Worm (Caenorhabditis elegans) whole organism, young adult: ENCODE data around the gene Y22D7AL.7.

Experiments used
- B0035.1 ChIP-seq: sonication (generic microtip); optimal IDR thresholded peaks from 2 replicates; lab custom pipeline; 2016; ENCODE audit warnings: missing genetic modification characterization, mild to moderate bottlenecking, missing compliant biosample characterization, missing genotype, missing genetic modification reagents
- B0336.3 ChIP-seq: fragments of 200-800 bp; sonication (Bioruptor generic); IDR thresholded peaks from 2 replicates; pipeline ENCODE4 v1.3.6; 2022; ENCODE audit warnings: missing genetic modification characterization, missing compliant biosample characterization
- F10E7.11 ChIP-seq: sonication (generic microtip); optimal IDR thresholded peaks from 2 replicates; lab custom pipeline; 2017; ENCODE audit warnings: mild to moderate bottlenecking, missing genetic modification characterization, moderate library complexity, missing compliant biosample characterization
- F39B2.1 ChIP-seq: fragments of 200-800 bp; sonication (Bioruptor generic); IDR thresholded peaks from 2 replicates; pipeline ENCODE4 v1.3.6; 2022; ENCODE audit warnings: missing genetic modification reagents, missing genetic modification characterization, missing compliant biosample characterization
- F49E8.2 ChIP-seq: sonication (generic microtip); optimal IDR thresholded peaks from 3 replicates; lab custom pipeline; 2017; ENCODE audit warnings: missing genetic modification characterization, mild to moderate bottlenecking, missing compliant biosample characterization, antibody characterized with exemption, moderate library complexity; ENCODE audit not compliant: insufficient read depth
- F57A8.1 ChIP-seq: fragments of 200-800 bp; sonication (Bioruptor generic); optimal IDR thresholded peaks from 2 replicates; lab custom pipeline; 2018; ENCODE audit warnings: mild to moderate bottlenecking, missing genetic modification characterization, moderate library complexity, missing compliant biosample characterization
- K12H6.12 ChIP-seq: fragments of 200-800 bp; sonication (Bioruptor generic); optimal IDR thresholded peaks from 2 replicates; lab custom pipeline; 2018; ENCODE audit warnings: mild to moderate bottlenecking, missing genetic modification characterization, missing compliant biosample characterization
- Y56A3A.18 ChIP-seq: fragments of 200-800 bp; sonication (Bioruptor generic); IDR thresholded peaks from 2 replicates; pipeline ENCODE4 v1.3.6; 2022; ENCODE audit warnings: missing genetic modification reagents, missing genetic modification characterization, missing compliant biosample characterization
- Y67H2A.10 ChIP-seq: fragments of 200-800 bp; sonication (Bioruptor generic); conservative IDR thresholded peaks from 2 replicates; pipeline ENCODE4 v1.3.6; 2022; ENCODE audit warnings: missing genetic modification reagents, missing genetic modification characterization, missing compliant biosample characterization
- Y95B8A.8 ChIP-seq: fragments of 200-800 bp; sonication (Bioruptor generic); IDR thresholded peaks from 2 replicates; pipeline ENCODE4 v1.3.6; 2022; ENCODE audit warnings: missing genetic modification reagents, missing genetic modification characterization, missing compliant biosample characterization
- athp-1 ChIP-seq: sonication (generic microtip); optimal IDR thresholded peaks from 2 replicates; lab custom pipeline; 2017; ENCODE audit warnings: mild to moderate bottlenecking, missing genetic modification characterization, missing compliant biosample characterization
- attf-6 ChIP-seq: fragments of 200-800 bp; sonication (Bioruptor generic); IDR thresholded peaks from 2 replicates; pipeline ENCODE4 v1.3.6; 2022; ENCODE audit warnings: missing genetic modification reagents, missing genetic modification characterization, missing compliant biosample characterization
- cebp-1 ChIP-seq, 2 experiments: fragments of 200-800 bp in 1 of 2; sonication (Bioruptor generic) in 1 of 2; sonication (generic microtip) in 1 of 2; IDR thresholded peaks in 1 of 2; optimal IDR thresholded peaks in 1 of 2; 2 replicates each; pipeline versions ENCODE4 v1.3.6 to Lab custom; 2017 to 2022; ENCODE audit warnings: missing compliant biosample characterization in 2 of 2, missing genetic modification characterization in 2 of 2, mild to moderate bottlenecking in 1 of 2, missing genetic modification reagents in 1 of 2, moderate library complexity in 1 of 2
- cebp-2 ChIP-seq: fragments of 200-800 bp; sonication (Bioruptor generic); IDR thresholded peaks from 2 replicates; pipeline ENCODE4 v1.3.6; 2022; ENCODE audit warnings: missing genetic modification characterization, missing compliant biosample characterization
- ceh-100 ChIP-seq: fragments of 200-800 bp; sonication (Bioruptor generic); IDR thresholded peaks from 2 replicates; pipeline ENCODE4 v1.3.6; 2022; ENCODE audit warnings: missing genetic modification reagents, missing genetic modification characterization, missing compliant biosample characterization
- ceh-58 ChIP-seq: fragments of 200-800 bp; sonication (Bioruptor generic); IDR thresholded peaks from 2 replicates; pipeline ENCODE4 v1.3.6; 2022; ENCODE audit warnings: missing genetic modification characterization, missing compliant biosample characterization
- chd-7 ChIP-seq: sonication (generic microtip); optimal IDR thresholded peaks from 2 replicates; lab custom pipeline; 2016; ENCODE audit warnings: mild to moderate bottlenecking, missing genetic modification characterization, moderate library complexity, missing compliant biosample characterization
- dox-1 ChIP-seq: fragments of 200-800 bp; sonication (Bioruptor generic); IDR thresholded peaks from 2 replicates; pipeline ENCODE4 v1.3.6; 2022; ENCODE audit warnings: missing genetic modification reagents, missing genetic modification characterization, missing compliant biosample characterization
- dpl-1 ChIP-seq: fragments of 150-350 bp; optimal IDR thresholded peaks from 2 replicates; lab custom pipeline; 2014; ENCODE audit warnings: missing biosample characterization, missing genetic modification reagents, missing genetic modification characterization
- egl-18 ChIP-seq: fragments of 200-800 bp; sonication (Bioruptor generic); IDR thresholded peaks from 2 replicates; pipeline ENCODE4 v1.3.6; 2022; ENCODE audit warnings: missing genetic modification reagents, missing genetic modification characterization, missing compliant biosample characterization
- ekl-4 ChIP-seq: fragments of 200-800 bp; sonication (Bioruptor generic); IDR thresholded peaks from 2 replicates; pipeline ENCODE4 v1.3.6; 2022; ENCODE audit warnings: missing genetic modification reagents, missing genetic modification characterization, missing compliant biosample characterization
- ets-4 ChIP-seq: fragments of 200-800 bp; sonication (Bioruptor generic); optimal IDR thresholded peaks from 2 replicates; lab custom pipeline; 2018; ENCODE audit warnings: mild to moderate bottlenecking, missing genetic modification characterization, missing compliant biosample characterization
- hmg-20 ChIP-seq: fragments of 200-800 bp; sonication (Bioruptor generic); IDR thresholded peaks from 2 replicates; pipeline ENCODE4 v1.3.6; 2022; ENCODE audit warnings: missing genetic modification reagents, missing genetic modification characterization, missing compliant biosample characterization
- let-526 ChIP-seq: fragments of 200-800 bp; sonication (Bioruptor generic); IDR thresholded peaks from 2 replicates; pipeline ENCODE4 v1.3.6; 2022; ENCODE audit warnings: missing genetic modification reagents, missing genetic modification characterization, missing compliant biosample characterization
- lin-54 ChIP-seq: fragments of 200-800 bp; sonication (Bioruptor generic); optimal IDR thresholded peaks from 2 replicates; lab custom pipeline; 2018; ENCODE audit warnings: mild to moderate bottlenecking, missing genetic modification characterization, missing compliant biosample characterization
- madf-8 ChIP-seq: fragments of 200-800 bp; sonication (Bioruptor generic); conservative IDR thresholded peaks from 2 replicates; pipeline ENCODE4 v1.3.6; 2022; ENCODE audit warnings: missing genetic modification reagents, missing genetic modification characterization, missing compliant biosample characterization
- mcd-1 ChIP-seq: fragments of 200-800 bp; sonication (Bioruptor generic); IDR thresholded peaks from 2 replicates; pipeline ENCODE4 v1.3.6; 2022; ENCODE audit warnings: missing genetic modification reagents, missing genetic modification characterization, missing compliant biosample characterization
- mel-28 ChIP-seq: sonication (generic microtip); optimal IDR thresholded peaks from 2 replicates; lab custom pipeline; 2016; ENCODE audit warnings: borderline replicate concordance, mild to moderate bottlenecking, missing genetic modification characterization, missing compliant biosample characterization
- mxl-1 ChIP-seq: sonication (generic microtip); optimal IDR thresholded peaks from 2 replicates; lab custom pipeline; 2016; ENCODE audit warnings: missing genetic modification characterization, missing compliant biosample characterization
- nfya-2 ChIP-seq: fragments of 200-800 bp; sonication (Bioruptor generic); IDR thresholded peaks from 2 replicates; pipeline ENCODE4 v1.3.6; 2022; ENCODE audit warnings: missing genetic modification reagents, missing genetic modification characterization, missing compliant biosample characterization
- nfyb-1 ChIP-seq: fragments of 200-800 bp; sonication (Bioruptor generic); IDR thresholded peaks from 2 replicates; pipeline ENCODE4 v1.3.6; 2022; ENCODE audit warnings: missing genetic modification reagents, missing genetic modification characterization, missing compliant biosample characterization
- nhr-80 ChIP-seq: sonication (generic microtip); optimal IDR thresholded peaks from 2 replicates; lab custom pipeline; 2016; ENCODE audit warnings: missing genetic modification characterization, missing compliant biosample characterization
- nhr-90 ChIP-seq: sonication (generic microtip); optimal IDR thresholded peaks from 2 replicates; lab custom pipeline; 2016; ENCODE audit warnings: missing genotype, mild to moderate bottlenecking, missing genetic modification characterization, missing compliant biosample characterization
- rec-8 ChIP-seq, 2 experiments: sonication (generic microtip); optimal IDR thresholded peaks; 2 replicates each; lab custom pipeline; 2016; ENCODE audit warnings: mild to moderate bottlenecking in 2 of 2, missing genetic modification characterization in 2 of 2, missing genetic modification reagents in 2 of 2, missing genotype in 2 of 2, missing biosample characterization in 1 of 2, missing compliant biosample characterization in 1 of 2, moderate library complexity in 1 of 2
- snpc-1.3 ChIP-seq: sonication (generic microtip); optimal IDR thresholded peaks from 2 replicates; lab custom pipeline; 2017; ENCODE audit warnings: missing genetic modification characterization, mild to moderate bottlenecking, missing compliant biosample characterization, antibody characterized with exemption, moderate library complexity, missing genotype, missing genetic modification reagents; ENCODE audit not compliant: insufficient read depth
- snpc-3.4 ChIP-seq: sonication (generic microtip); optimal IDR thresholded peaks from 2 replicates; lab custom pipeline; 2017; ENCODE audit warnings: missing genetic modification characterization, mild to moderate bottlenecking, missing compliant biosample characterization, antibody characterized with exemption, moderate library complexity, missing genotype, missing genetic modification reagents
- snpc-4 ChIP-seq, 5 experiments: fragments of 150-350 bp in 1 of 5; sonication (generic microtip) in 4 of 5; optimal IDR thresholded peaks; 2 replicates each; lab custom pipeline; 2014 to 2018; ENCODE audit warnings: missing genetic modification characterization in 5 of 5, missing biosample characterization in 3 of 5, antibody characterized with exemption in 2 of 5, mild to moderate bottlenecking in 2 of 5, missing compliant biosample characterization in 2 of 5, missing genotype in 2 of 5, moderate library complexity in 2 of 5, missing genetic modification reagents in 1 of 5
- somi-1 ChIP-seq: fragments of 200-800 bp; sonication (Bioruptor generic); optimal IDR thresholded peaks from 2 replicates; lab custom pipeline; 2018; ENCODE audit warnings: mild to moderate bottlenecking, missing genetic modification characterization, missing compliant biosample characterization
- unc-130 ChIP-seq: sonication (generic microtip); optimal IDR thresholded peaks from 2 replicates; lab custom pipeline; 2016; ENCODE audit warnings: missing genetic modification reagents, missing genetic modification characterization, missing compliant biosample characterization
- xnd-1 ChIP-seq: sonication (generic microtip); optimal IDR thresholded peaks from 2 replicates; lab custom pipeline; 2016; ENCODE audit warnings: missing genotype, missing genetic modification reagents, missing genetic modification characterization, missing compliant biosample characterization
- zfh-2 ChIP-seq: fragments of 200-800 bp; sonication (Bioruptor generic); conservative IDR thresholded peaks from 2 replicates; pipeline ENCODE4 v1.3.6; 2022; ENCODE audit warnings: missing genetic modification reagents, missing genetic modification characterization, missing compliant biosample characterization
- zim-3 ChIP-seq: sonication (generic microtip); optimal IDR thresholded peaks from 2 replicates; lab custom pipeline; 2017; ENCODE audit warnings: mild to moderate bottlenecking, missing genetic modification characterization, moderate library complexity, missing compliant biosample characterization
- ztf-22 ChIP-seq: fragments of 200-800 bp; sonication (Bioruptor generic); optimal IDR thresholded peaks from 2 replicates; lab custom pipeline; 2018; ENCODE audit warnings: mild to moderate bottlenecking, missing genetic modification characterization, moderate library complexity, missing compliant biosample characterization
- ztf-25 ChIP-seq: fragments of 200-800 bp; sonication (Bioruptor generic); IDR thresholded peaks from 2 replicates; pipeline ENCODE4 v1.3.6; 2022; ENCODE audit warnings: missing genetic modification reagents, missing genetic modification characterization, missing compliant biosample characterization
- ztf-28 ChIP-seq: fragments of 200-800 bp; sonication (Bioruptor generic); IDR thresholded peaks from 2 replicates; pipeline ENCODE4 v1.3.6; 2022; ENCODE audit warnings: missing genetic modification reagents, missing genetic modification characterization, missing compliant biosample characterization

The Y22D7AL.7 gene

ce11 chrIII:1601464-1602169 lies 25.1 kb downstream of the Y22D7AL.7 start (continued):
- peak; percentile 63; the same call in 1 of the 2 replicates for TF ChIP-seq dox-1 (GFP tag; lab: Robert Waterston, UW)
- TF ChIP-seq nfya-2, result no peak
- peak; percentile 23; the same call in 1 of the 2 replicates for TF ChIP-seq cebp-1 (GFP tag; IDR thresholded peaks at IDR 0.05; lab: Robert Waterston, UW)
- peak; percentile 62 for TF ChIP-seq cebp-1 (tag; optimal IDR thresholded peaks at IDR 0.05; lab: Kevin White, UChicago)
- peak; percentile 32; the same call in 1 of the 2 replicates for TF ChIP-seq B0336.3
- TF ChIP-seq cebp-2 (GFP tag; lab: Robert Waterston, UW), result peak; percentile 89; the same call in 1 of the 2 replicates
- TF ChIP-seq snpc-3.4 (tag; lab: Kevin White, UChicago), result peak; percentile 42
- peak; percentile 66; the same call in 1 of the 2 replicates for TF ChIP-seq Y56A3A.18 (GFP tag; lab: Robert Waterston, UW)
- no peak for TF ChIP-seq madf-8 (GFP tag; lab: Robert Waterston, UW)
- no peak for TF ChIP-seq F10E7.11 (tag; lab: Kevin White, UChicago)
- TF ChIP-seq chd-7 (tag; lab: Kevin White, UChicago), result peak; percentile 62
- peak; percentile 35 for TF ChIP-seq somi-1
- peak; percentile 79 for TF ChIP-seq zim-3 (tag; lab: Kevin White, UChicago)
- peak; percentile 39 for TF ChIP-seq nhr-80 (tag; lab: Kevin White, UChicago)
- TF ChIP-seq nhr-90, result peak; percentile 73
- TF ChIP-seq mel-28 (tag; lab: Kevin White, UChicago), result no peak
- TF ChIP-seq snpc-1.3, result peak; percentile 78
- peak; percentile 65 to 83 for TF ChIP-seq rec-8 (tag; optimal IDR thresholded peaks at IDR 0.05; lab: Kevin White, UChicago)
- peak; percentile 59 for TF ChIP-seq snpc-4 (GFP tag; optimal IDR thresholded peaks at IDR 0.05; lab: Kevin White, UChicago)
- TF ChIP-seq snpc-4 (tag; optimal IDR thresholded peaks at IDR 0.05; lab: Kevin White, UChicago), result peak in 1 of 4 experiments; percentile 58
- TF ChIP-seq Y95B8A.8 (GFP tag; lab: Robert Waterston, UW), result no peak
- TF ChIP-seq let-526 (GFP tag; lab: Robert Waterston, UW), result peak; percentile 43; the same call in 1 of the 2 replicates
- TF ChIP-seq nfyb-1 (GFP tag; lab: Robert Waterston, UW), result peak; percentile 75
- TF ChIP-seq athp-1 (tag; lab: Kevin White, UChicago), result peak; percentile 85
- peak; percentile 29 for TF ChIP-seq K12H6.12
- 0 out of 2 replicates have a peak, but pooled peaks have one; percentile 21 for TF ChIP-seq attf-6
- TF ChIP-seq F49E8.2 (tag; lab: Kevin White, UChicago), result peak; percentile 21
- no peak for TF ChIP-seq ceh-58 (GFP tag; lab: Robert Waterston, UW)
- no peak for TF ChIP-seq ets-4 (GFP tag; lab: Kevin White, UChicago)
- peak; percentile 35 for TF ChIP-seq unc-130 (GFP tag; lab: Kevin White, UChicago)
- peak; percentile 68 for TF ChIP-seq mxl-1 (tag; lab: Kevin White, UChicago)
- no peak for TF ChIP-seq dpl-1 (GFP tag; lab: Kevin White, UChicago)
- TF ChIP-seq F39B2.1 (GFP tag; lab: Robert Waterston, UW), result no peak
- no peak for TF ChIP-seq hmg-20 (GFP tag; lab: Robert Waterston, UW)
- TF ChIP-seq egl-18 (GFP tag; lab: Robert Waterston, UW), result no peak
- no peak for TF ChIP-seq ekl-4 (GFP tag; lab: Robert Waterston, UW)
- TF ChIP-seq mcd-1 (GFP tag; lab: Robert Waterston, UW), result peak; percentile 60
- TF ChIP-seq ztf-25, result peak; percentile 97
- no peak for TF ChIP-seq xnd-1 (tag; lab: Kevin White, UChicago)
- TF ChIP-seq ztf-22, result no peak
- TF ChIP-seq lin-54 (GFP tag; lab: Kevin White, UChicago), result peak; percentile 54
- no peak for TF ChIP-seq Y67H2A.10 (GFP tag; lab: Robert Waterston, UW)
- peak; percentile 78; the same call in 1 of the 2 replicates for TF ChIP-seq ztf-28 (GFP tag; lab: Robert Waterston, UW)
- no peak for TF ChIP-seq zfh-2 (GFP tag; lab: Robert Waterston, UW)
- no peak for TF ChIP-seq B0035.1
- TF ChIP-seq ceh-100 (GFP tag; lab: Robert Waterston, UW), result no peak
- TF ChIP-seq F57A8.1 (GFP tag; lab: Kevin White, UChicago), result no peak
